Worm (Caenorhabditis elegans) whole organism, midembryonic: ENCODE data around the gene skn-1.

Experiments used
- T22C8.4 ChIP-seq: fragments of 200-800 bp; sonication (Bioruptor generic); IDR thresholded peaks from 2 replicates; pipeline ENCODE4 v1.3.6; 2022; ENCODE audit warnings: missing genetic modification characterization, missing compliant biosample characterization
- cog-1 ChIP-seq: sonication (generic microtip); optimal IDR thresholded peaks from 2 replicates; lab custom pipeline; 2016; ENCODE audit warnings: missing genetic modification characterization, missing compliant biosample characterization
- flt-1 ChIP-seq: fragments of 200-800 bp; sonication (Bioruptor generic); IDR thresholded peaks from 2 replicates; pipeline ENCODE4 v1.3.6; 2022; ENCODE audit warnings: missing genetic modification characterization, missing compliant biosample characterization
- med-1 ChIP-seq: sonication (generic microtip); optimal IDR thresholded peaks from 2 replicates; lab custom pipeline; 2017; ENCODE audit warnings: missing genetic modification characterization, mild to moderate bottlenecking, missing compliant biosample characterization, antibody characterized with exemption, missing genetic modification reagents; ENCODE audit not compliant: insufficient read depth
- ref-1 ChIP-seq: fragments of 200-800 bp; sonication (Bioruptor generic); conservative IDR thresholded peaks from 2 replicates; pipeline ENCODE4 v1.3.6; 2022; ENCODE audit warnings: missing genetic modification reagents, missing genetic modification characterization, missing compliant biosample characterization
- tab-1 ChIP-seq: fragments of 200-800 bp; sonication (Bioruptor generic); IDR thresholded peaks from 2 replicates; pipeline ENCODE4 v1.3.6; 2022; ENCODE audit warnings: missing genetic modification characterization, missing compliant biosample characterization
- ztf-29 ChIP-seq: fragments of 200-800 bp; sonication (Bioruptor generic); IDR thresholded peaks from 2 replicates; pipeline ENCODE4 v1.3.6; 2022; ENCODE audit warnings: missing genetic modification reagents, missing genetic modification characterization, missing compliant biosample characterization

ce11 chrIV:5665353-5665918 is 5.3 kb upstream of the skn-1 start:
- TF ChIP-seq cog-1 (tag; lab: Kevin White, UChicago), result no peak
- no peak for TF ChIP-seq flt-1
- TF ChIP-seq ztf-29 (GFP tag; lab: Robert Waterston, UW), result no peak
- TF ChIP-seq tab-1, result no peak
- no peak for TF ChIP-seq T22C8.4
- TF ChIP-seq med-1, result no peak
- TF ChIP-seq ref-1, result no peak
